Fruit fly (Drosophila melanogaster) whole organism, adult: ENCODE measurements around the gene Pdi.

Source experiments
- CG11617 ChIP-seq: fragments of 200-800 bp; sonication (Bioruptor generic); optimal IDR thresholded peaks from 2 replicates; lab custom pipeline; 2017; ENCODE audit warnings: mild to moderate bottlenecking, missing biosample characterization, missing genetic modification reagents, missing genetic modification characterization
- CG12768 ChIP-seq: fragments of 200-800 bp; sonication (Bioruptor generic); optimal IDR thresholded peaks from 2 replicates; lab custom pipeline; 2017; ENCODE audit warnings: missing biosample characterization, missing genetic modification characterization, mild to moderate bottlenecking, moderate library complexity, missing genetic modification reagents
- CG14711 ChIP-seq: fragments of 200-800 bp; sonication (Bioruptor generic); optimal IDR thresholded peaks from 2 replicates; lab custom pipeline; 2018; ENCODE audit warnings: missing biosample characterization, mild to moderate bottlenecking, missing genetic modification characterization, moderate library complexity
- CG1620 ChIP-seq: fragments of 200-800 bp; sonication (Bioruptor generic); optimal IDR thresholded peaks from 2 replicates; lab custom pipeline; 2016; ENCODE audit warnings: missing biosample characterization, missing genetic modification characterization
- CG33017 ChIP-seq: fragments of 200-800 bp; sonication (Bioruptor generic); optimal IDR thresholded peaks from 2 replicates; lab custom pipeline; 2018; ENCODE audit warnings: missing biosample characterization, mild to moderate bottlenecking, missing genetic modification characterization, moderate library complexity
- CG5204 ChIP-seq: fragments of 200-800 bp; sonication (Bioruptor generic); optimal IDR thresholded peaks from 2 replicates; lab custom pipeline; 2016; ENCODE audit warnings: missing biosample characterization, missing genetic modification characterization
- CG7045 ChIP-seq: fragments of 200-800 bp; sonication (Bioruptor generic); optimal IDR thresholded peaks from 2 replicates; lab custom pipeline; 2017; ENCODE audit warnings: missing biosample characterization, mild to moderate bottlenecking, missing genetic modification characterization
- CG7101 ChIP-seq: fragments of 200-800 bp; sonication (Bioruptor generic); optimal IDR thresholded peaks from 2 replicates; lab custom pipeline; 2018; ENCODE audit warnings: missing biosample characterization, mild to moderate bottlenecking, missing genetic modification characterization, moderate library complexity
- Clk ChIP-seq: fragments of 200-800 bp; sonication (Bioruptor generic); optimal IDR thresholded peaks from 2 replicates; lab custom pipeline; 2017; ENCODE audit warnings: missing biosample characterization, missing genetic modification characterization
- Crg-1 ChIP-seq: fragments of 200-800 bp; sonication (Bioruptor generic); optimal IDR thresholded peaks from 2 replicates; lab custom pipeline; 2016; ENCODE audit warnings: missing biosample characterization, missing genetic modification characterization
- Hr96 ChIP-seq: fragments of 200-800 bp; sonication (Bioruptor generic); optimal IDR thresholded peaks from 2 replicates; lab custom pipeline; 2016; ENCODE audit warnings: missing biosample characterization, missing genetic modification characterization
- Mnt ChIP-seq: fragments of 200-800 bp; sonication (Bioruptor generic); optimal IDR thresholded peaks from 2 replicates; lab custom pipeline; 2016; ENCODE audit warnings: missing biosample characterization, mild to moderate bottlenecking, missing genetic modification characterization
- bab1 ChIP-seq: fragments of 200-800 bp; sonication (Bioruptor generic); optimal IDR thresholded peaks from 3 replicates; lab custom pipeline; 2019; ENCODE audit warnings: missing biosample characterization, mild to moderate bottlenecking, missing genetic modification characterization, moderate library complexity
- cic ChIP-seq: fragments of 200-800 bp; sonication (Bioruptor generic); optimal IDR thresholded peaks from 2 replicates; lab custom pipeline; 2017; ENCODE audit warnings: missing biosample characterization, mild to moderate bottlenecking, missing genetic modification characterization, moderate library complexity
- cnc ChIP-seq, 2 experiments: fragments of >200 bp; optimal IDR thresholded peaks; 2 replicates each; lab custom pipeline; 2017
- kay ChIP-seq: fragments of 200-800 bp; sonication (Bioruptor generic); peaks from one replicate; lab custom pipeline; 2016; ENCODE audit warnings: missing biosample characterization, missing genetic modification characterization, borderline replicate concordance
- ovo ChIP-seq: fragments of 200-800 bp; sonication (Bioruptor generic); optimal IDR thresholded peaks from 2 replicates; lab custom pipeline; 2016; ENCODE audit warnings: missing biosample characterization, missing genetic modification characterization
- pad ChIP-seq: fragments of 200-800 bp; sonication (Bioruptor generic); optimal IDR thresholded peaks from 3 replicates; lab custom pipeline; 2017; ENCODE audit warnings: missing biosample characterization, missing genetic modification characterization, mild to moderate bottlenecking, moderate library complexity, missing genetic modification reagents
- tj ChIP-seq: fragments of 200-800 bp; sonication (Bioruptor generic); optimal IDR thresholded peaks from 3 replicates; lab custom pipeline; 2017; ENCODE audit warnings: missing biosample characterization, mild to moderate bottlenecking, missing genetic modification characterization, moderate library complexity
- toe ChIP-seq: fragments of 200-800 bp; sonication (Bioruptor generic); optimal IDR thresholded peaks from 2 replicates; lab custom pipeline; 2016; ENCODE audit warnings: missing biosample characterization, missing genetic modification characterization

Gene Pdi

dm6 chr3L:15108524-15108923 is 34.1 kb downstream of the Pdi start:
- no peak for TF ChIP-seq bab1 (GFP tag; lab: Kevin White, UChicago)
- peak; percentile 45 for TF ChIP-seq ovo (GFP tag; lab: Kevin White, UChicago)
- no peak for TF ChIP-seq CG5204 (GFP tag; lab: Kevin White, UChicago)
- no peak for TF ChIP-seq tj (GFP tag; lab: Kevin White, UChicago)
- TF ChIP-seq Mnt: no peak
- TF ChIP-seq Crg-1: no peak
- no peak for TF ChIP-seq CG7045 (GFP tag; lab: Kevin White, UChicago)
- TF ChIP-seq CG33017 (tag; lab: Kevin White, UChicago): no peak
- no peak for TF ChIP-seq Hr96 (GFP tag; lab: Kevin White, UChicago)
- TF ChIP-seq CG1620 (GFP tag; lab: Kevin White, UChicago): no peak
- peak; percentile 24 for TF ChIP-seq pad

- no peak for TF ChIP-seq cnc (optimal IDR thresholded peaks at IDR 0.05; lab: Kevin White, UChicago)
- no peak for TF ChIP-seq cic (GFP tag; lab: Kevin White, UChicago)
- no peak for TF ChIP-seq Crg-1
- TF ChIP-seq CG5204 (GFP tag; lab: Kevin White, UChicago): peak; percentile 7
- peak; percentile 63 for TF ChIP-seq CG11617 (GFP tag; lab: Kevin White, UChicago)
- TF ChIP-seq ovo (GFP tag; lab: Kevin White, UChicago): no peak
- peak; percentile 64 for TF ChIP-seq CG7101
- peak; percentile 10 for TF ChIP-seq toe
- no peak for TF ChIP-seq CG1620 (GFP tag; lab: Kevin White, UChicago)
- peak; percentile 60 for TF ChIP-seq CG14711
- TF ChIP-seq kay (GFP tag; lab: Kevin White, UChicago): peak; percentile 31
- TF ChIP-seq bab1 (GFP tag; lab: Kevin White, UChicago): peak; percentile 52
- peak; percentile 7 for TF ChIP-seq Hr96 (GFP tag; lab: Kevin White, UChicago)
- TF ChIP-seq Clk: no peak
- peak; percentile 66 for TF ChIP-seq pad
- peak; percentile 24 for TF ChIP-seq CG7045 (GFP tag; lab: Kevin White, UChicago)
- peak; percentile 19 for TF ChIP-seq CG33017 (tag; lab: Kevin White, UChicago)
- TF ChIP-seq CG12768 (GFP tag; lab: Kevin White, UChicago): no peak
- peak; percentile 5 for TF ChIP-seq tj (GFP tag; lab: Kevin White, UChicago)
- TF ChIP-seq Mnt: no peak
Measured at dm6 chr3L:15107776-15108379, 34.8 kb downstream of the Pdi start.

dm6 chr3L:15107158-15107775 is 35.4 kb downstream of the Pdi start:
- TF ChIP-seq CG5204 (GFP tag; lab: Kevin White, UChicago): no peak
- TF ChIP-seq CG14711: no peak
- no peak for TF ChIP-seq ovo (GFP tag; lab: Kevin White, UChicago)
- no peak for TF ChIP-seq Mnt
- TF ChIP-seq cnc (optimal IDR thresholded peaks at IDR 0.05; lab: Kevin White, UChicago): no peak
- TF ChIP-seq toe: no peak
- peak; percentile 80 for TF ChIP-seq tj (GFP tag; lab: Kevin White, UChicago)

- TF ChIP-seq tj (GFP tag; lab: Kevin White, UChicago) (peak; percentile 94), ovo (GFP tag; lab: Kevin White, UChicago) (peak; percentile 52), Clk (no peak), pad (peak; percentile 26)
Measured at dm6 chr3L:15105566-15106207, 37.0 kb downstream of the Pdi start, which contains the start of gene CG45071. CG45071 (plus strand) TSS chr3L:15105882.

DNA sequence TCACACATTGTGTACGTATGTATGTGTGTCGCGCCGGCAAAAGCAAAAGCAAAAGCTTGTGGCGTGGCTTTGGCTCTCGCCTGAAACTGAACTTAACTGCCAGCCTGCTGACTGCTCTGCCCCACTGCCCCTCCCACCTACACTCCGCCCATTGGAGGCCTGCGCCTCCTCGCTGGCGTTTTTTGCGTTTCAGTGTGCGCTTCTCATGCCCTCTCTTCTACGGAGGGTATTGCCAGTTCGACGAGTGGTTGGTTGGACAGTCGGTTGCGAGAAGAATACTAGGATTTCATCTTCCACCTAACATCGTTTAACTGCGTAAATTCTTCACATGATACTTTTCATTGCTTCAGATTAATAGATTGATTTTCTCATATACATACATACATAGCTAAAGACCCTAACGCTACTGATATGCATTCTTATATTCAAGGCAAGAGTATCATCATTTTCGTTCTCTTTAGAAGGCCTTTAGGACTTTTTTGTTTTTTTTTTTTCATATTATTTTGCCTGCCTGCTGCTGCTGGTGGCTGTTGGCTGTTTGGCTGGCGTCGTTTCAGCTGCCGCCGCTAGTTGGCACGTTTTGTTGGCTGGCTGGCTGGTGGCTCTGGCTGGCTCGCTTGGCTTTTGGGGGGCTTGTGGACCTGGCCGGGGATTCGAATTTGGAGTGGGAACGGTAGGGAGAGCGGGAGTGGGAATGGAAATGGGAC is 37.6 kb downstream of the Pdi start:
- TF ChIP-seq CG5204 (GFP tag; lab: Kevin White, UChicago): peak; percentile 51
- TF ChIP-seq cnc (optimal IDR thresholded peaks at IDR 0.05; lab: Kevin White, UChicago): no peak
- TF ChIP-seq bab1 (GFP tag; lab: Kevin White, UChicago): no peak
- no peak for TF ChIP-seq Mnt
- no peak for TF ChIP-seq CG7045 (GFP tag; lab: Kevin White, UChicago)
- TF ChIP-seq ovo (GFP tag; lab: Kevin White, UChicago): no peak
- TF ChIP-seq CG7101: peak; percentile 23
- TF ChIP-seq CG12768 (GFP tag; lab: Kevin White, UChicago): peak; percentile 22
- TF ChIP-seq toe: no peak
- TF ChIP-seq Clk: no peak
- peak; percentile 38 for TF ChIP-seq Hr96 (GFP tag; lab: Kevin White, UChicago)
- TF ChIP-seq Crg-1: no peak
- TF ChIP-seq CG11617 (GFP tag; lab: Kevin White, UChicago): no peak
- TF ChIP-seq CG33017 (tag; lab: Kevin White, UChicago): peak; percentile 39
- no peak for TF ChIP-seq kay (GFP tag; lab: Kevin White, UChicago)
- no peak for TF ChIP-seq cic (GFP tag; lab: Kevin White, UChicago)
- no peak for TF ChIP-seq tj (GFP tag; lab: Kevin White, UChicago)
- TF ChIP-seq CG1620 (GFP tag; lab: Kevin White, UChicago): no peak
- TF ChIP-seq CG14711: no peak
- no peak for TF ChIP-seq pad
